Fruit fly (Drosophila melanogaster) whole organism, embryonic: ENCODE results near the gene HSPBAP1.

Source experiments
- Aef1 ChIP-seq: fragments of 200-800 bp; sonication (Bioruptor generic); IDR thresholded peaks from 3 replicates; pipeline ENCODE4 v1.3.6; 2022; ENCODE audit warnings: missing biosample characterization, missing genetic modification characterization
- Bgb ChIP-seq: fragments of 200-800 bp; sonication (Bioruptor generic); IDR thresholded peaks from 2 replicates; pipeline ENCODE4 v1.3.6; 2022; ENCODE audit warnings: missing biosample characterization, missing genetic modification characterization; ENCODE audit not compliant: partially characterized antibody
- CG10462 ChIP-seq: fragments of 200-800 bp; sonication (Bioruptor generic); optimal IDR thresholded peaks from 2 replicates; lab custom pipeline; 2016; ENCODE audit warnings: missing biosample characterization, missing genetic modification characterization
- CG11696 ChIP-seq: fragments of 200-800 bp; sonication (Bioruptor generic); IDR thresholded peaks from 2 replicates; pipeline ENCODE4 v1.3.6; 2022; ENCODE audit warnings: missing biosample characterization, missing genetic modification characterization
- CG1233 ChIP-seq: fragments of 200-800 bp; sonication (Bioruptor generic); optimal IDR thresholded peaks from 4 replicates; lab custom pipeline; 2018; ENCODE audit warnings: missing biosample characterization, mild to moderate bottlenecking, missing genetic modification characterization
- CG12942 ChIP-seq: fragments of 200-800 bp; sonication (Bioruptor generic); optimal IDR thresholded peaks from 3 replicates; lab custom pipeline; 2016; ENCODE audit warnings: missing biosample characterization, missing genetic modification characterization
- CG14050 ChIP-seq: fragments of 200-800 bp; sonication (Bioruptor generic); IDR thresholded peaks from 3 replicates; pipeline ENCODE4 v1.3.6; 2022; ENCODE audit warnings: missing biosample characterization, missing genetic modification characterization
- CG14860 ChIP-seq: fragments of 200-800 bp; sonication (Bioruptor generic); IDR thresholded peaks from 3 replicates; pipeline ENCODE4 v1.3.6; 2022; ENCODE audit warnings: missing biosample characterization, missing genetic modification characterization; ENCODE audit not compliant: partially characterized antibody
- CG16779 ChIP-seq: fragments of 200-800 bp; sonication (Bioruptor generic); IDR thresholded peaks from 2 replicates; pipeline ENCODE4 v1.3.6; 2022; ENCODE audit warnings: missing biosample characterization, missing genetic modification characterization
- CG17359 ChIP-seq: fragments of 200-800 bp; sonication (Bioruptor generic); optimal IDR thresholded peaks from 3 replicates; lab custom pipeline; 2018; ENCODE audit warnings: missing biosample characterization, mild to moderate bottlenecking, missing genetic modification characterization, moderate library complexity
- CG17829 ChIP-seq: fragments of 200-800 bp; optimal IDR thresholded peaks from 2 replicates; lab custom pipeline; 2019; ENCODE audit warnings: missing biosample characterization, mild to moderate bottlenecking, missing genetic modification characterization, moderate library complexity
- CG3995 ChIP-seq: fragments of 200-800 bp; sonication (Bioruptor generic); optimal IDR thresholded peaks from 3 replicates; lab custom pipeline; 2016; ENCODE audit warnings: missing biosample characterization, missing genetic modification characterization
- CG4328 ChIP-seq: fragments of 200-800 bp; sonication (Bioruptor generic); optimal IDR thresholded peaks from 3 replicates; lab custom pipeline; 2017; ENCODE audit warnings: missing biosample characterization, missing genetic modification reagents, missing genetic modification characterization
- CG6254 ChIP-seq: fragments of 200-800 bp; sonication (Bioruptor generic); optimal IDR thresholded peaks from 3 replicates; lab custom pipeline; 2017; ENCODE audit warnings: mild to moderate bottlenecking, missing biosample characterization, missing genetic modification reagents, missing genetic modification characterization
- CG7556 ChIP-seq: fragments of 200-800 bp; sonication (Bioruptor generic); optimal IDR thresholded peaks from 2 replicates; lab custom pipeline; 2017; ENCODE audit warnings: missing biosample characterization, mild to moderate bottlenecking, missing genetic modification characterization
- CoRest ChIP-seq: fragments of 200-800 bp; sonication (Bioruptor generic); optimal IDR thresholded peaks from 3 replicates; lab custom pipeline; 2018; ENCODE audit warnings: missing biosample characterization, mild to moderate bottlenecking, missing genetic modification characterization, moderate library complexity
- D19A ChIP-seq: fragments of 200-800 bp; optimal IDR thresholded peaks from 3 replicates; lab custom pipeline; 2019; ENCODE audit warnings: missing biosample characterization, mild to moderate bottlenecking, missing genetic modification characterization, moderate library complexity
- Dad ChIP-seq: fragments of 200-800 bp; sonication (Bioruptor generic); optimal IDR thresholded peaks from 3 replicates; lab custom pipeline; 2016; ENCODE audit warnings: missing biosample characterization, missing genetic modification characterization
- Deaf1 ChIP-seq: fragments of 200-800 bp; optimal IDR thresholded peaks from 3 replicates; lab custom pipeline; 2019; ENCODE audit warnings: missing biosample characterization, mild to moderate bottlenecking, missing genetic modification characterization, moderate library complexity
- Ets65A ChIP-seq: fragments of 200-800 bp; sonication (Bioruptor generic); peaks from one replicate; lab custom pipeline; 2016; ENCODE audit warnings: missing biosample characterization, missing genetic modification characterization
- Mes4 ChIP-seq: fragments of 200-800 bp; sonication (Bioruptor generic); optimal IDR thresholded peaks from 2 replicates; lab custom pipeline; 2016; ENCODE audit warnings: missing biosample characterization, missing genetic modification characterization
- Sry-β ChIP-seq: fragments of 200-800 bp; sonication (Bioruptor generic); optimal IDR thresholded peaks from 2 replicates; lab custom pipeline; 2018; ENCODE audit warnings: missing biosample characterization, mild to moderate bottlenecking, missing genetic modification characterization, moderate library complexity
- TFAM ChIP-seq: fragments of 200-800 bp; sonication (Bioruptor generic); optimal IDR thresholded peaks from 2 replicates; lab custom pipeline; 2017; ENCODE audit warnings: missing biosample characterization, missing genetic modification characterization, inconsistent platforms
- abd-A ChIP-seq: fragments of 200-800 bp; sonication (Bioruptor generic); optimal IDR thresholded peaks from 3 replicates; lab custom pipeline; 2019; ENCODE audit warnings: missing biosample characterization, mild to moderate bottlenecking, missing genetic modification characterization, moderate library complexity
- ap ChIP-seq: fragments of 200-800 bp; sonication (Bioruptor generic); IDR thresholded peaks from 2 replicates; pipeline ENCODE4 v1.3.6; 2022; ENCODE audit warnings: missing biosample characterization, missing genetic modification characterization
- br ChIP-seq: fragments of >200 bp; optimal IDR thresholded peaks from 2 replicates; lab custom pipeline; 2017
- chif ChIP-seq, 2 experiments: fragments of 200-800 bp; sonication (Bioruptor generic); optimal IDR thresholded peaks; 3 replicates each; lab custom pipeline; 2016; ENCODE audit warnings: missing biosample characterization in 2 of 2, missing genetic modification characterization in 2 of 2
- corto ChIP-seq: fragments of 200-800 bp; sonication (Bioruptor generic); optimal IDR thresholded peaks from 2 replicates; lab custom pipeline; 2016; ENCODE audit warnings: missing biosample characterization, mild to moderate bottlenecking, missing genetic modification characterization, moderate library complexity
- crol ChIP-seq: fragments of 200-800 bp; sonication (Bioruptor generic); IDR thresholded peaks from 2 replicates; pipeline ENCODE4 v1.3.6; 2022; ENCODE audit warnings: missing biosample characterization, missing genetic modification characterization
- danr ChIP-seq: fragments of 200-800 bp; sonication (Bioruptor generic); IDR thresholded peaks from 2 replicates; pipeline ENCODE4 v1.3.6; 2022; ENCODE audit warnings: missing biosample characterization, missing genetic modification characterization
- her ChIP-seq: fragments of 200-800 bp; sonication (Bioruptor generic); optimal IDR thresholded peaks from 2 replicates; lab custom pipeline; 2016; ENCODE audit warnings: missing biosample characterization, missing genetic modification characterization
- mirr ChIP-seq: fragments of 200-800 bp; sonication (Bioruptor generic); optimal IDR thresholded peaks from 3 replicates; lab custom pipeline; 2018; ENCODE audit warnings: missing biosample characterization, mild to moderate bottlenecking, missing genetic modification characterization
- nmo ChIP-seq: fragments of 200-800 bp; sonication (Bioruptor generic); optimal IDR thresholded peaks from 2 replicates; lab custom pipeline; 2018; ENCODE audit warnings: missing biosample characterization, mild to moderate bottlenecking, missing genetic modification characterization, moderate library complexity
- pho ChIP-seq: fragments of 200-800 bp; sonication (Bioruptor generic); optimal IDR thresholded peaks from 2 replicates; lab custom pipeline; 2016; ENCODE audit warnings: missing biosample characterization, missing genetic modification characterization
- slp2 ChIP-seq: fragments of 200-800 bp; sonication (Bioruptor generic); optimal IDR thresholded peaks from 2 replicates; lab custom pipeline; 2016; ENCODE audit warnings: missing biosample characterization, missing genetic modification characterization
- tio ChIP-seq: fragments of 200-800 bp; sonication (Bioruptor generic); optimal IDR thresholded peaks from 2 replicates; lab custom pipeline; 2017; ENCODE audit warnings: missing biosample characterization, missing genetic modification characterization, inconsistent platforms
- tup ChIP-seq: fragments of 200-800 bp; sonication (Bioruptor generic); optimal IDR thresholded peaks from 2 replicates; lab custom pipeline; 2016; ENCODE audit warnings: missing biosample characterization, mild to moderate bottlenecking, missing genetic modification characterization, moderate library complexity
- unc-4 ChIP-seq: fragments of 200-800 bp; sonication (Bioruptor generic); IDR thresholded peaks from 2 replicates; pipeline ENCODE4 v1.3.6; 2022; ENCODE audit warnings: missing biosample characterization, missing genetic modification characterization; ENCODE audit not compliant: partially characterized antibody

Gene HSPBAP1

DNA sequence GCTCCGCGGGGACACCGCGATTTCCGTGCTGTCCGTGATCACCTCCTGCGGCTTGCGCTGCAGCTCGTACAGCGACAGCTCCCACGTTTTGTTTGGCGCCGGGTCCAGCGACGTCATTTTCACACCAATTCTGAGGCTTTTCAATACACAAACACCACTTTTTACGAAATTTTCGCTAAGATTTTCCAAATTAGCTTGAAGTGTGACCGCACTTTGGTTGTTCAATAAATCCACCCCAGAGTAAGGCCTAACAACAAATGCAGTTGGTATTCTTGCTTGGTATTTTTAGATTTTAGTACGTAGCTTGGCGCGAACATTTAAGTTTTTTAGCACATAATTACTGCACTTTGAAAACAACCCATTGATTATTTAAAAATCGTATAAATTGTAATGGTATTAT is 13.2 kb upstream of the HSPBAP1 start, which contains the start of gene Sce (continued):
- no peak for TF ChIP-seq chif (GFP tag; optimal IDR thresholded peaks at IDR 0.05; lab: Kevin White, UChicago)

DNA sequence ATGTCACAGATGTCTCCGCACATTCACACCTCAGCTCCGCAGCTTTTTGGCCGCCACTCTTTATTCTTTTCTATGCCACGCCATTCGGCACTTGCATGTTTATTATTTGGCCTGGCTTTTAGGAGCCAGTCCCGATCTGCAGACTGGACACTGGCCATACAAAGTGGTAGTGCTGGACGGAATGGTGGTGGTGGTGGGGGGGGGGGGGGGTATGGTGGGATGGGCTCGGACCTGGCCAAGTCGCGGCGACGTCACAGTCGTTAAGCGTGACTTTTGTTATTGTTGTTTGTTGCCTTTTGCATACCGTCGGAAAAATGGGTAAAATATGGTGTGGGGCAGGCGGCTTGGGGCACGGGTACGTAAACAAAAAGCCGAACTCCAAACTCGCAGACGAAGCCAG is 10.0 kb upstream of the HSPBAP1 start:
- TF ChIP-seq CG12942 (no peak), crol (GFP tag; lab: Robert Waterston, UW) (peak; percentile 59), ap (GFP tag; lab: Robert Waterston, UW) (no peak)

DNA sequence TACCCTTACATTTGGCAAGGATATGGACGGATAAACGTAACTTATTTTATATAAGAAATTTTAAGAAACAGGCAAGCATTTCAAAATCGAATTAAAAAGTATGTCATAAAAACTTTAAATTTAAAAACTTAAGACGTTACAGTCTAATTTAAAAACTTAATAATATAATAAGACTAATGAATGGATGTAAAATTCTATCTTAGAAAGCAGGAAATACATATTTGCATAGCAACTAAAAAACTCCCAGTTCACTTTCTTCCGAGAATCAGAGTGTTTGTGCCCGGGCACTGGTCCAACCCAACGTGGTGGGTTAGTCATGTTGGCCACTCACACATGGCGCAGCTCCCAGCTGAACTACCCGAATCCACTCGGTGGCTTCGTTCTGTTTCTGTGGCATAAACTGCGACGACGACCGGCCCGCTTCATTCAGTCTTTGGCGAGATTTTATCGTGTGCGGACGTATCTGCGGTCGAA is 9.5 kb upstream of the HSPBAP1 start, which contains the start of gene CG12880:
TSS of gene CG12880 (plus strand) at position 424 of the 474 bp plus-strand sequence.
- no peak for TF ChIP-seq CG16779
- TF ChIP-seq abd-A (tag; lab: Kevin White, UChicago) = no peak
- no peak for TF ChIP-seq CG3995 (GFP tag; lab: Kevin White, UChicago)
- TF ChIP-seq CoRest (tag; lab: Kevin White, UChicago) = no peak
- peak; percentile 3 for TF ChIP-seq Ets65A (GFP tag; lab: Kevin White, UChicago)
- TF ChIP-seq slp2 (GFP tag; lab: Kevin White, UChicago) = no peak
- TF ChIP-seq Aef1 (GFP tag; lab: Robert Waterston, UW) = no peak
- no peak for TF ChIP-seq corto (GFP tag; lab: Kevin White, UChicago)
- no peak for TF ChIP-seq Mes4
- TF ChIP-seq Deaf1 (tag; lab: Kevin White, UChicago) = peak; percentile 64
- TF ChIP-seq CG14860 (GFP tag; lab: Robert Waterston, UW) = no peak
- TF ChIP-seq CG7556 = peak; percentile 20
- no peak for TF ChIP-seq CG1233
- peak; percentile 87 for TF ChIP-seq D19A (tag; lab: Kevin White, UChicago)
- TF ChIP-seq, all 482 proteins: peak for 4

DNA sequence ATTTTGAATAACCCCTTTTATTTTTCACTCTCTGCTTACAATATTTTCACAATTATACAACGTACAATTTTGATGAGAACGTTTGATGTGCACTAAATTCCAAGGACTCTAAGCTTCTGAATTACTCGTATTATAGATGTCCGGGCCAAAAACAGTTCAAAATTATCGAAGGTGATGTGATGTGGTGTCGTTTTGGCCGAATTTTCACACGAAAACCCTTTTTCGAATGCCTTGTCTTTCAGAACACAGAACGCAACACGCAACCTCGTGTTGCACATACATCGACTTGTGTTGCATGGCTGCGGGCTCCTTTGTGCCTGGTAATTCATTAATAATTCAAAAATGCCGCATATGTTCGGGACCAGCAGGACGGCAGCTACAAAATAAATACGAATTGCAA is 7.0 kb upstream of the HSPBAP1 start, which contains the start of gene CG31055:
TSS of gene CG31055 (minus strand) at position 101 of the 400 bp plus-strand sequence.
- TF ChIP-seq her (GFP tag; lab: Kevin White, UChicago) (no peak), TFAM (GFP tag; lab: Kevin White, UChicago) (no peak), tio (GFP tag; lab: Kevin White, UChicago) (no peak), nmo (GFP tag; lab: Kevin White, UChicago) (no peak), unc-4 (GFP tag; lab: Robert Waterston, UW) (no peak), danr (GFP tag; lab: Robert Waterston, UW) (no peak)
- TF ChIP-seq, all 482 proteins: peak for 0

DNA sequence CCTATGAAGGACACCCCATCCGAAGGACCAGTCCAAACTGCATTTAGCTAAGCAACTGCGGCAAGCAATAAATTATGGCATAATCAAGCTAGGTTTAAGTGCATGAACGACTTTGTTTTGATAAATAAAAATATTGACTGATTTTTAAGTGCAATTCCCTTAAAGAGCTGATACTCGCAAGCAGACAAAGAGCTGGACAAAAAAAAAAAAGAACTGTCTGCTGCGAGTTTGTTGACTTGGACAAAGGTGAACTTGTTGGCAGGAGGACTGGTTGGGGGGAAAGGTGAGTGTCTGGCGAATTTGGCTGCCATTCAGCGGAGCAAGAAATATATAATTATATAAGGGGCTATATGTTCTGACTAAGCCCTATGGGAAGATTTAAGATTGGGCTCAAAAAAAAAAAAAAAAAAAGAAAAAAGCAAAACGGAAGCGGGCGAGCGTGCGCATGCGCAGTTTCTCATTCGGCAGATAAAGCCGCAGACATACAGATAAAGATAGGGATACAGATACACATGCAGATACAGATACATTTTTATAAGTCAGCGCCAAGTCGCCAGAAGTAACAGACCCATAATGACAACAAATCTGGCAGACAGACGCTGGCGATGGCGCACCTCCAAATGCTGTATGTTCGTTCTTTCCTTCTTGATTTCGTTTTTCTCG is 2.3 kb upstream of the HSPBAP1 start:
- TF ChIP-seq pho (GFP tag; lab: Kevin White, UChicago) (no peak), Dad (GFP tag; lab: Kevin White, UChicago) (no peak), danr (GFP tag; lab: Robert Waterston, UW) (no peak), CG4328 (GFP tag; lab: Kevin White, UChicago) (no peak), br (lab: Kevin White, UChicago) (no peak), Bgb (GFP tag; lab: Robert Waterston, UW) (no peak), CG17829 (no peak), CG6254 (GFP tag; lab: Kevin White, UChicago) (no peak), CG17359 (tag; lab: Kevin White, UChicago) (no peak), CG14050 (GFP tag; lab: Robert Waterston, UW) (no peak), CG7556 (no peak), CG10462 (GFP tag; lab: Kevin White, UChicago) (no peak), tup (GFP tag; lab: Kevin White, UChicago) (no peak), CG11696 (GFP tag; lab: Robert Waterston, UW) (no peak), mirr (GFP tag; lab: Kevin White, UChicago) (no peak), Sry-β (GFP tag; lab: Kevin White, UChicago) (no peak)
- TF ChIP-seq, all 482 proteins: peak for 0
